Fruit fly (Drosophila melanogaster) whole organism, embryonic: ENCODE measurements around the gene nonC.

ENCODE experiments used
- B-H1 ChIP-seq: fragments of 200-800 bp; sonication (Bioruptor generic); IDR thresholded peaks from 3 replicates; pipeline ENCODE4 v1.3.6; 2022; ENCODE audit warnings: missing biosample characterization, missing genetic modification characterization
- BEAF-32 ChIP-seq: fragments of 200-800 bp; sonication (Bioruptor generic); optimal IDR thresholded peaks from 3 replicates; lab custom pipeline; 2017; ENCODE audit warnings: missing biosample characterization, missing genetic modification characterization, mild to moderate bottlenecking, moderate library complexity, missing genetic modification reagents
- CG11247 ChIP-seq: fragments of 200-800 bp; sonication (Bioruptor generic); IDR thresholded peaks from 2 replicates; pipeline ENCODE4 v1.3.6; 2022; ENCODE audit warnings: missing biosample characterization, missing genetic modification characterization
- CG13624 ChIP-seq: fragments of 200-800 bp; sonication (Bioruptor generic); optimal IDR thresholded peaks from 2 replicates; lab custom pipeline; 2016; ENCODE audit warnings: missing biosample characterization, missing genetic modification characterization
- CG14710 ChIP-seq: fragments of 200-800 bp; sonication (Bioruptor generic); optimal IDR thresholded peaks from 3 replicates; lab custom pipeline; 2019; ENCODE audit warnings: missing biosample characterization, mild to moderate bottlenecking, missing genetic modification characterization, moderate library complexity
- CG14965 ChIP-seq: fragments of 200-800 bp; sonication (Bioruptor generic); optimal IDR thresholded peaks from 2 replicates; lab custom pipeline; 2016; ENCODE audit warnings: missing biosample characterization, missing genetic modification characterization, borderline replicate concordance
- CG15601 ChIP-seq: fragments of 200-800 bp; sonication (Bioruptor generic); optimal IDR thresholded peaks from 3 replicates; lab custom pipeline; 2019; ENCODE audit warnings: missing biosample characterization, mild to moderate bottlenecking, missing genetic modification characterization, moderate library complexity
- CG17359 ChIP-seq: fragments of 200-800 bp; sonication (Bioruptor generic); optimal IDR thresholded peaks from 3 replicates; lab custom pipeline; 2018; ENCODE audit warnings: missing biosample characterization, mild to moderate bottlenecking, missing genetic modification characterization, moderate library complexity
- CG2875 ChIP-seq: fragments of 200-800 bp; sonication (Bioruptor generic); optimal IDR thresholded peaks from 2 replicates; lab custom pipeline; 2017; ENCODE audit warnings: missing biosample characterization, mild to moderate bottlenecking, missing genetic modification characterization, missing genetic modification reagents
- CG31224 ChIP-seq: fragments of 200-800 bp; sonication (Bioruptor generic); IDR thresholded peaks from 2 replicates; pipeline ENCODE4 v1.3.6; 2022; ENCODE audit warnings: missing biosample characterization, missing genetic modification characterization
- CG4404 ChIP-seq: fragments of 200-800 bp; sonication (Bioruptor generic); IDR thresholded peaks from 2 replicates; pipeline ENCODE4 v1.3.6; 2022; ENCODE audit warnings: missing biosample characterization, missing genetic modification characterization
- CG7556 ChIP-seq: fragments of 200-800 bp; sonication (Bioruptor generic); optimal IDR thresholded peaks from 2 replicates; lab custom pipeline; 2017; ENCODE audit warnings: missing biosample characterization, mild to moderate bottlenecking, missing genetic modification characterization
- CG7745 ChIP-seq: fragments of 200-800 bp; sonication (Bioruptor generic); optimal IDR thresholded peaks from 2 replicates; lab custom pipeline; 2018; ENCODE audit warnings: missing biosample characterization, mild to moderate bottlenecking, missing genetic modification characterization, moderate library complexity
- CG7786 ChIP-seq: fragments of 200-800 bp; sonication (Bioruptor generic); optimal IDR thresholded peaks from 2 replicates; lab custom pipeline; 2016; ENCODE audit warnings: missing biosample characterization, missing genetic modification characterization
- CG7839 ChIP-seq: fragments of 200-800 bp; sonication (Bioruptor generic); optimal IDR thresholded peaks from 3 replicates; lab custom pipeline; 2018; ENCODE audit warnings: missing biosample characterization, mild to moderate bottlenecking, missing genetic modification characterization, moderate library complexity
- CG8089 ChIP-seq: fragments of 200-800 bp; sonication (Bioruptor generic); optimal IDR thresholded peaks from 3 replicates; lab custom pipeline; 2016; ENCODE audit warnings: missing biosample characterization, missing genetic modification characterization
- CHES-1-like ChIP-seq: fragments of 200-800 bp; sonication (Bioruptor generic); optimal IDR thresholded peaks from 2 replicates; lab custom pipeline; 2016; ENCODE audit warnings: missing biosample characterization, missing genetic modification characterization
- Deaf1 ChIP-seq: fragments of 200-800 bp; optimal IDR thresholded peaks from 3 replicates; lab custom pipeline; 2019; ENCODE audit warnings: missing biosample characterization, mild to moderate bottlenecking, missing genetic modification characterization, moderate library complexity
- Dref ChIP-seq: fragments of 200-800 bp; sonication (Bioruptor generic); IDR thresholded peaks from 2 replicates; pipeline ENCODE4 v1.3.6; 2022; ENCODE audit warnings: missing biosample characterization, missing genetic modification characterization
- E2f1 ChIP-seq: fragments of 200-800 bp; sonication (Bioruptor generic); IDR thresholded peaks from 2 replicates; pipeline ENCODE4 v1.3.6; 2022; ENCODE audit warnings: missing biosample characterization, missing genetic modification characterization
- Eip74EF ChIP-seq, 2 experiments: fragments of 200-800 bp in 1 of 2; fragments of >200 bp in 1 of 2; sonication (Bioruptor generic) in 1 of 2; optimal IDR thresholded peaks; 2 replicates each; lab custom pipeline; 2017 to 2019; ENCODE audit warnings: missing biosample characterization in 2 of 2, missing genetic modification characterization in 2 of 2, mild to moderate bottlenecking in 1 of 2, moderate library complexity in 1 of 2
- Elba2 ChIP-seq: fragments of 200-800 bp; sonication (Bioruptor generic); optimal IDR thresholded peaks from 3 replicates; lab custom pipeline; 2016; ENCODE audit warnings: missing biosample characterization, missing genetic modification characterization
- Ets97D ChIP-seq: fragments of 200-800 bp; sonication (Bioruptor generic); optimal IDR thresholded peaks from 3 replicates; lab custom pipeline; 2016; ENCODE audit warnings: missing biosample characterization, missing genetic modification characterization
- Fer2 ChIP-seq: fragments of 200-800 bp; sonication (Bioruptor generic); optimal IDR thresholded peaks from 2 replicates; lab custom pipeline; 2018; ENCODE audit warnings: missing biosample characterization, mild to moderate bottlenecking, missing genetic modification characterization, moderate library complexity
- HHEX ChIP-seq: fragments of 200-800 bp; sonication (Bioruptor generic); optimal IDR thresholded peaks from 3 replicates; lab custom pipeline; 2017; ENCODE audit warnings: missing biosample characterization, mild to moderate bottlenecking, missing genetic modification characterization, missing genetic modification reagents
- Jarid2 ChIP-seq: fragments of 200-800 bp; sonication (Bioruptor generic); optimal IDR thresholded peaks from 3 replicates; lab custom pipeline; 2017; ENCODE audit warnings: mild to moderate bottlenecking, missing biosample characterization, missing genetic modification reagents, missing genetic modification characterization
- MESR4 ChIP-seq: fragments of 200-800 bp; sonication (Bioruptor generic); optimal IDR thresholded peaks from 2 replicates; lab custom pipeline; 2018; ENCODE audit warnings: missing biosample characterization, mild to moderate bottlenecking, missing genetic modification characterization, moderate library complexity
- Xrp1 ChIP-seq: fragments of 200-800 bp; sonication (Bioruptor generic); IDR thresholded peaks from 2 replicates; pipeline ENCODE4 v1.3.6; 2022; ENCODE audit warnings: missing biosample characterization, missing genetic modification characterization
- ab ChIP-seq: fragments of 200-800 bp; sonication (Bioruptor generic); optimal IDR thresholded peaks from 2 replicates; lab custom pipeline; 2016; ENCODE audit warnings: missing biosample characterization, missing genetic modification characterization
- bowl ChIP-seq: fragments of 200-800 bp; sonication (Bioruptor generic); IDR thresholded peaks from 2 replicates; pipeline ENCODE4 v1.3.6; 2022; ENCODE audit warnings: missing biosample characterization, missing genetic modification characterization
- cwo ChIP-seq: fragments of 200-800 bp; sonication (Bioruptor generic); optimal IDR thresholded peaks from 3 replicates; lab custom pipeline; 2017; ENCODE audit warnings: missing biosample characterization, missing genetic modification characterization, mild to moderate bottlenecking, moderate library complexity, missing genetic modification reagents
- dan ChIP-seq: fragments of 200-800 bp; sonication (Bioruptor generic); IDR thresholded peaks from 2 replicates; pipeline ENCODE4 v1.3.6; 2022; ENCODE audit warnings: missing biosample characterization, missing genetic modification characterization
- dm ChIP-seq: fragments of 200-800 bp; sonication (Bioruptor generic); optimal IDR thresholded peaks from 3 replicates; lab custom pipeline; 2016; ENCODE audit warnings: missing biosample characterization, missing genetic modification characterization
- ems ChIP-seq: fragments of 200-800 bp; sonication (Bioruptor generic); optimal IDR thresholded peaks from 3 replicates; lab custom pipeline; 2016; ENCODE audit warnings: missing biosample characterization, missing genetic modification characterization
- ftz-f1 ChIP-seq: fragments of 200-800 bp; sonication (Bioruptor generic); optimal IDR thresholded peaks from 2 replicates; lab custom pipeline; 2016; ENCODE audit warnings: missing biosample characterization, missing genetic modification characterization
- jing ChIP-seq: fragments of 200-800 bp; sonication (Bioruptor generic); optimal IDR thresholded peaks from 2 replicates; lab custom pipeline; 2018; ENCODE audit warnings: missing biosample characterization, mild to moderate bottlenecking, missing genetic modification characterization
- ken ChIP-seq: fragments of 200-800 bp; sonication (Bioruptor generic); IDR thresholded peaks from 3 replicates; pipeline ENCODE4 v1.3.6; 2022; ENCODE audit warnings: missing biosample characterization, missing genetic modification characterization
- lov ChIP-seq, 2 experiments: fragments of 200-800 bp in 1 of 2; fragments of >200 bp in 1 of 2; sonication (Bioruptor generic) in 1 of 2; IDR thresholded peaks in 1 of 2; optimal IDR thresholded peaks in 1 of 2; 2 replicates in 1 of 2; 3 replicates in 1 of 2; pipeline versions ENCODE4 v1.3.6 to Lab custom; 2017 to 2022; ENCODE audit warnings: missing biosample characterization in 1 of 2, missing genetic modification characterization in 1 of 2
- nau ChIP-seq: fragments of 200-800 bp; sonication (Bioruptor generic); optimal IDR thresholded peaks from 3 replicates; lab custom pipeline; 2017; ENCODE audit warnings: missing biosample characterization, mild to moderate bottlenecking, missing genetic modification characterization, missing genetic modification reagents
- onecut ChIP-seq: fragments of 200-800 bp; sonication (Bioruptor generic); IDR thresholded peaks from 2 replicates; pipeline ENCODE4 v1.3.6; 2022; ENCODE audit warnings: missing biosample characterization, missing genetic modification characterization
- repo ChIP-seq: fragments of 200-800 bp; sonication (Bioruptor generic); optimal IDR thresholded peaks from 2 replicates; lab custom pipeline; 2016; ENCODE audit warnings: missing biosample characterization, missing genetic modification characterization
- schlank ChIP-seq: fragments of 200-800 bp; sonication (Bioruptor generic); optimal IDR thresholded peaks from 2 replicates; lab custom pipeline; 2018; ENCODE audit warnings: missing biosample characterization, mild to moderate bottlenecking, missing genetic modification characterization
- sd ChIP-seq: fragments of 200-800 bp; sonication (Bioruptor generic); optimal IDR thresholded peaks from 3 replicates; lab custom pipeline; 2018; ENCODE audit warnings: missing biosample characterization, mild to moderate bottlenecking, missing genetic modification characterization, moderate library complexity
- tio ChIP-seq: fragments of 200-800 bp; sonication (Bioruptor generic); optimal IDR thresholded peaks from 2 replicates; lab custom pipeline; 2017; ENCODE audit warnings: missing biosample characterization, missing genetic modification characterization, inconsistent platforms
- tup ChIP-seq: fragments of 200-800 bp; sonication (Bioruptor generic); optimal IDR thresholded peaks from 2 replicates; lab custom pipeline; 2016; ENCODE audit warnings: missing biosample characterization, mild to moderate bottlenecking, missing genetic modification characterization, moderate library complexity
- zen2 ChIP-seq: fragments of 200-800 bp; sonication (Bioruptor generic); IDR thresholded peaks from 3 replicates; pipeline ENCODE4 v1.3.6; 2022; ENCODE audit warnings: missing biosample characterization, missing genetic modification characterization; ENCODE audit not compliant: partially characterized antibody
- zf30C ChIP-seq: fragments of 200-800 bp; sonication (Bioruptor generic); optimal IDR thresholded peaks from 3 replicates; lab custom pipeline; 2018; ENCODE audit warnings: missing biosample characterization, mild to moderate bottlenecking, missing genetic modification characterization
- zfh2 ChIP-seq: fragments of 200-800 bp; sonication (Bioruptor generic); optimal IDR thresholded peaks from 2 replicates; lab custom pipeline; 2016; ENCODE audit warnings: missing biosample characterization, missing genetic modification characterization

nonC gene

dm6 chrX:6849178-6849956, 25.1 kb downstream of the nonC start, which contains the start of the genes Cht11 and CG4558:
TSS of gene Cht11 (minus strand) at chrX:6849517.
TSS of gene CG4558 (plus strand) at chrX:6849770.
- TF ChIP-seq CG31224 (GFP tag; lab: Robert Waterston, UW) (peak; percentile 73), CHES-1-like (GFP tag; lab: Kevin White, UChicago) (peak; percentile 32), onecut (GFP tag; lab: Robert Waterston, UW) (peak; percentile 56), CG2875 (GFP tag; lab: Kevin White, UChicago) (no peak), jing (GFP tag; lab: Kevin White, UChicago) (peak; percentile 30), Elba2 (no peak), Jarid2 (GFP tag; lab: Kevin White, UChicago) (peak; percentile 8), tio (GFP tag; lab: Kevin White, UChicago) (peak; percentile 76), ken (GFP tag; lab: Robert Waterston, UW) (peak; percentile 78), dan (GFP tag; lab: Robert Waterston, UW) (no peak), nau (GFP tag; lab: Kevin White, UChicago) (peak; percentile 58), Dref (GFP tag; lab: Robert Waterston, UW) (peak; percentile 74), Fer2 (tag; lab: Kevin White, UChicago) (peak; percentile 71), B-H1 (GFP tag; lab: Robert Waterston, UW) (peak; percentile 69), BEAF-32 (GFP tag; lab: Kevin White, UChicago) (peak; percentile 70), E2f1 (GFP tag; lab: Robert Waterston, UW) (peak; percentile 87), ab (GFP tag; lab: Kevin White, UChicago) (no peak), Ets97D (GFP tag; lab: Kevin White, UChicago) (peak; percentile 54), Eip74EF (GFP tag; optimal IDR thresholded peaks at IDR 0.05; lab: Kevin White, UChicago) (peak in 1 of 2 experiments; percentile 56), Xrp1 (peak; percentile 88), CG8089 (GFP tag; lab: Kevin White, UChicago) (no peak), CG17359 (tag; lab: Kevin White, UChicago) (peak; percentile 84), CG13624 (GFP tag; lab: Kevin White, UChicago) (peak; percentile 56), CG7745 (tag; lab: Kevin White, UChicago) (no peak), CG7839 (tag; lab: Kevin White, UChicago) (peak; percentile 87), CG14965 (no peak), zfh2 (GFP tag; lab: Kevin White, UChicago) (peak; percentile 72), zen2 (GFP tag; lab: Robert Waterston, UW) (no peak; the same call in 2 of the 3 replicates), CG11247 (GFP tag; lab: Robert Waterston, UW) (peak; percentile 76), dm (GFP tag; lab: Kevin White, UChicago) (peak; percentile 50), lov (optimal IDR thresholded peaks at IDR 0.05; lab: Kevin White, UChicago) (no peak), lov (GFP tag; IDR thresholded peaks at IDR 0.05; lab: Robert Waterston, UW) (0 out of 3 replicates have a peak, but pooled peaks have one; percentile 51), Deaf1 (tag; lab: Kevin White, UChicago) (peak; percentile 52), CG4404 (peak; percentile 69), ems (GFP tag; lab: Kevin White, UChicago) (peak; percentile 70), MESR4 (GFP tag; lab: Kevin White, UChicago) (peak; percentile 25), ftz-f1 (GFP tag; lab: Kevin White, UChicago) (no peak), CG7556 (GFP tag; lab: Kevin White, UChicago) (peak; percentile 75), tup (GFP tag; lab: Kevin White, UChicago) (peak; percentile 46), bowl (no peak), CG7786 (GFP tag; lab: Kevin White, UChicago) (peak; percentile 58), CG15601 (peak; percentile 64), schlank (peak; percentile 7), repo (GFP tag; lab: Kevin White, UChicago) (peak; percentile 48), CG14710 (tag; lab: Kevin White, UChicago) (peak; percentile 80), sd (tag; lab: Kevin White, UChicago) (peak; percentile 74), cwo (GFP tag; lab: Kevin White, UChicago) (peak; percentile 67), HHEX (GFP tag; lab: Kevin White, UChicago) (peak; percentile 72), zf30C (GFP tag; lab: Kevin White, UChicago) (no peak)
